Worm (Caenorhabditis elegans) whole organism, L2 larva: Measurements from ENCODE around the gene AH6.17.

Experiments
- C34F6.9 ChIP-seq: fragments of 150-350 bp; optimal IDR thresholded peaks from 2 replicates; lab custom pipeline; 2014; ENCODE audit warnings: missing biosample characterization, missing genetic modification characterization
- F13H6.1 ChIP-seq: sonication (generic microtip); optimal IDR thresholded peaks from 2 replicates; lab custom pipeline; 2016; ENCODE audit warnings: missing genetic modification characterization, missing compliant biosample characterization
- R02D3.7 ChIP-seq: fragments of 150-350 bp; optimal IDR thresholded peaks from 2 replicates; lab custom pipeline; 2014; ENCODE audit warnings: missing biosample characterization, missing genetic modification characterization
- Y55F3AM.14 ChIP-seq: fragments of 200-800 bp; sonication (Bioruptor generic); optimal IDR thresholded peaks from 2 replicates; lab custom pipeline; 2018; ENCODE audit warnings: mild to moderate bottlenecking, missing genetic modification characterization, missing compliant biosample characterization
- ZK546.5 ChIP-seq: sonication (generic microtip); optimal IDR thresholded peaks from 2 replicates; lab custom pipeline; 2017; ENCODE audit warnings: missing biosample characterization, missing genetic modification characterization
- alr-1 ChIP-seq: fragments of 150-350 bp; optimal IDR thresholded peaks from 2 replicates; lab custom pipeline; 2014; ENCODE audit warnings: missing biosample characterization, missing genetic modification characterization
- aly-2 ChIP-seq: fragments of 150-350 bp; optimal IDR thresholded peaks from 2 replicates; lab custom pipeline; 2014; ENCODE audit warnings: missing biosample characterization, missing genetic modification characterization
- ama-1 ChIP-seq: fragments of 150-350 bp; optimal IDR thresholded peaks from 2 replicates; lab custom pipeline; 2018; ENCODE audit warnings: inconsistent platforms
- blmp-1 ChIP-seq: sonication (generic microtip); optimal IDR thresholded peaks from 2 replicates; lab custom pipeline; 2017; ENCODE audit warnings: missing genetic modification characterization, mild to moderate bottlenecking, missing compliant biosample characterization, antibody characterized with exemption, moderate library complexity; ENCODE audit not compliant: insufficient read depth
- ceh-16 ChIP-seq: fragments of 150-350 bp; optimal IDR thresholded peaks from 2 replicates; lab custom pipeline; 2014; ENCODE audit warnings: missing biosample characterization, missing genetic modification characterization
- crh-2 ChIP-seq: sonication (generic microtip); optimal IDR thresholded peaks from 2 replicates; lab custom pipeline; 2017; ENCODE audit warnings: missing biosample characterization, missing genetic modification characterization
- dmd-4 ChIP-seq: sonication (generic microtip); optimal IDR thresholded peaks from 2 replicates; lab custom pipeline; 2017; ENCODE audit warnings: missing biosample characterization, missing genetic modification characterization
- egl-27 ChIP-seq: sonication (generic microtip); optimal IDR thresholded peaks from 3 replicates; lab custom pipeline; 2017; ENCODE audit warnings: missing biosample characterization, missing genetic modification reagents, missing genetic modification characterization
- fos-1 ChIP-seq: fragments of 150-350 bp; optimal IDR thresholded peaks from 2 replicates; lab custom pipeline; 2014; ENCODE audit warnings: missing biosample characterization, missing genetic modification characterization
- lin-11 ChIP-seq: fragments of 150-350 bp; sonication (generic microtip); optimal IDR thresholded peaks from 2 replicates; lab custom pipeline; 2014; ENCODE audit warnings: missing biosample characterization, missing genetic modification characterization, inconsistent platforms, mixed read lengths
- lin-13 ChIP-seq: fragments of 150-350 bp; optimal IDR thresholded peaks from 2 replicates; lab custom pipeline; 2014; ENCODE audit warnings: missing biosample characterization, missing genetic modification reagents, missing genetic modification characterization
- mab-5 ChIP-seq: fragments of 150-350 bp; optimal IDR thresholded peaks from 2 replicates; lab custom pipeline; 2014; ENCODE audit warnings: missing biosample characterization, missing genetic modification characterization
- mbf-1 ChIP-seq: sonication (generic microtip); optimal IDR thresholded peaks from 2 replicates; lab custom pipeline; 2017; ENCODE audit warnings: missing biosample characterization, missing genetic modification characterization
- nhr-10 ChIP-seq: sonication (generic microtip); optimal IDR thresholded peaks from 2 replicates; lab custom pipeline; 2017; ENCODE audit warnings: missing biosample characterization, missing genetic modification characterization
- nhr-12 ChIP-seq: fragments of 150-350 bp; optimal IDR thresholded peaks from 2 replicates; lab custom pipeline; 2014; ENCODE audit warnings: missing biosample characterization, missing genetic modification characterization
- nhr-21 ChIP-seq: fragments of 150-350 bp; optimal IDR thresholded peaks from 2 replicates; lab custom pipeline; 2014; ENCODE audit warnings: missing biosample characterization, missing genetic modification characterization
- nhr-23 ChIP-seq: fragments of 150-350 bp; optimal IDR thresholded peaks from 2 replicates; lab custom pipeline; 2014; ENCODE audit warnings: missing biosample characterization, missing genetic modification reagents, missing genetic modification characterization
- nhr-237 ChIP-seq: fragments of 150-350 bp; optimal IDR thresholded peaks from 2 replicates; lab custom pipeline; 2014; ENCODE audit warnings: missing biosample characterization, missing genetic modification characterization
- nhr-25 ChIP-seq: fragments of 150-350 bp; sonication (generic microtip); optimal IDR thresholded peaks from 3 replicates; lab custom pipeline; 2014; ENCODE audit warnings: missing biosample characterization, missing genetic modification characterization
- nhr-77 ChIP-seq: fragments of 150-350 bp; optimal IDR thresholded peaks from 2 replicates; lab custom pipeline; 2014; ENCODE audit warnings: missing biosample characterization, missing genetic modification characterization
- peb-1 ChIP-seq: fragments of 150-350 bp; optimal IDR thresholded peaks from 2 replicates; lab custom pipeline; 2014; ENCODE audit warnings: missing biosample characterization, missing genetic modification characterization
- sma-3 ChIP-seq: sonication (generic microtip); optimal IDR thresholded peaks from 2 replicates; lab custom pipeline; 2016; ENCODE audit warnings: missing genetic modification reagents, missing genetic modification characterization, missing compliant biosample characterization
- sma-9 ChIP-seq, 2 experiments: fragments of 150-350 bp in 1 of 2; sonication (generic microtip) in 1 of 2; optimal IDR thresholded peaks; 2 replicates each; lab custom pipeline; 2014 to 2016; ENCODE audit warnings: missing genetic modification characterization in 2 of 2, mild to moderate bottlenecking in 1 of 2, missing biosample characterization in 1 of 2, missing compliant biosample characterization in 1 of 2, missing genetic modification reagents in 1 of 2, moderate library complexity in 1 of 2
- unc-39 ChIP-seq: fragments of 150-350 bp; optimal IDR thresholded peaks from 2 replicates; lab custom pipeline; 2014; ENCODE audit warnings: missing biosample characterization, missing genetic modification characterization
- zag-1 ChIP-seq: fragments of 150-350 bp; optimal IDR thresholded peaks from 2 replicates; lab custom pipeline; 2014; ENCODE audit warnings: missing biosample characterization, missing genetic modification characterization
- ztf-1 ChIP-seq: fragments of 200-800 bp; sonication (Bioruptor generic); conservative IDR thresholded peaks from 2 replicates; pipeline ENCODE4 v1.3.6; 2022; ENCODE audit warnings: missing genetic modification characterization, missing compliant biosample characterization
- ztf-11 ChIP-seq: sonication (generic microtip); optimal IDR thresholded peaks from 2 replicates; lab custom pipeline; 2017; ENCODE audit warnings: missing biosample characterization, missing genetic modification characterization
- ztf-4 ChIP-seq: fragments of 150-350 bp; optimal IDR thresholded peaks from 2 replicates; lab custom pipeline; 2014; ENCODE audit warnings: missing biosample characterization, missing genetic modification characterization

AH6.17 gene

ce11 chrII:9528480-9528879, 5.5 kb downstream of the AH6.17 start, which contains the start of gene sra-2:
Gene sra-2, plus strand, starts transcription at chrII:9528780.
- TF ChIP-seq ceh-16 (tag; lab: Kevin White, UChicago), result no peak
- no peak for TF ChIP-seq alr-1 (tag; lab: Kevin White, UChicago)
- no peak for TF ChIP-seq mab-5
- TF ChIP-seq sma-9 (GFP tag; optimal IDR thresholded peaks at IDR 0.05; lab: Kevin White, UChicago), result no peak
- no peak for TF ChIP-seq sma-9 (tag; optimal IDR thresholded peaks at IDR 0.05; lab: Kevin White, UChicago)
- no peak for TF ChIP-seq peb-1 (tag; lab: Kevin White, UChicago)
- no peak for TF ChIP-seq unc-39 (tag; lab: Kevin White, UChicago)
- no peak for TF ChIP-seq sma-3 (GFP tag; lab: Kevin White, UChicago)
- TF ChIP-seq crh-2 (tag; lab: Kevin White, UChicago), result no peak
- no peak for TF ChIP-seq ZK546.5 (tag; lab: Kevin White, UChicago)
- TF ChIP-seq lin-13, result no peak
- no peak for TF ChIP-seq mbf-1 (tag; lab: Kevin White, UChicago)
- no peak for TF ChIP-seq dmd-4
- no peak for TF ChIP-seq aly-2 (tag; lab: Kevin White, UChicago)
- TF ChIP-seq zag-1 (tag; lab: Kevin White, UChicago), result no peak
- TF ChIP-seq nhr-25, result no peak
- TF ChIP-seq Y55F3AM.14 (GFP tag; lab: Kevin White, UChicago), result no peak
- no peak for TF ChIP-seq nhr-10 (tag; lab: Kevin White, UChicago)
- TF ChIP-seq egl-27 (tag; lab: Kevin White, UChicago), result no peak

ce11 chrII:9532011-9532410, 9.0 kb downstream of the AH6.17 start, which contains the start of gene sra-9:
Gene sra-9, plus strand, starts transcription at chrII:9532311.
- no peak for TF ChIP-seq dmd-4
- TF ChIP-seq ztf-4 (tag; lab: Kevin White, UChicago), result no peak
- no peak for TF ChIP-seq nhr-21 (tag; lab: Kevin White, UChicago)
- TF ChIP-seq nhr-77 (tag; lab: Kevin White, UChicago), result no peak
- no peak for TF ChIP-seq R02D3.7 (tag; lab: Kevin White, UChicago)
- TF ChIP-seq nhr-12 (tag; lab: Kevin White, UChicago), result no peak
- no peak for TF ChIP-seq F13H6.1 (tag; lab: Kevin White, UChicago)
- TF ChIP-seq aly-2 (tag; lab: Kevin White, UChicago), result no peak
- no peak for TF ChIP-seq ztf-1 (GFP tag; lab: Robert Waterston, UW)
- TF ChIP-seq sma-9 (GFP tag; optimal IDR thresholded peaks at IDR 0.05; lab: Kevin White, UChicago), result no peak
- TF ChIP-seq sma-9 (tag; optimal IDR thresholded peaks at IDR 0.05; lab: Kevin White, UChicago), result no peak
- no peak for TF ChIP-seq C34F6.9 (tag; lab: Kevin White, UChicago)
- TF ChIP-seq egl-27 (tag; lab: Kevin White, UChicago), result no peak
- no peak for TF ChIP-seq fos-1 (tag; lab: Kevin White, UChicago)
- no peak for TF ChIP-seq lin-11 (tag; lab: Kevin White, UChicago)
- no peak for TF ChIP-seq nhr-23 (tag; lab: Kevin White, UChicago)

ce11 chrII:9537429-9537828, 14.5 kb downstream of the AH6.17 start, which contains the start of gene sra-8:
Gene sra-8, plus strand, starts transcription at chrII:9537729.
- TF ChIP-seq nhr-237 (tag; lab: Kevin White, UChicago), result no peak
- TF ChIP-seq nhr-10 (tag; lab: Kevin White, UChicago), result no peak
- no peak for TF ChIP-seq ztf-11 (tag; lab: Kevin White, UChicago)

DNA sequence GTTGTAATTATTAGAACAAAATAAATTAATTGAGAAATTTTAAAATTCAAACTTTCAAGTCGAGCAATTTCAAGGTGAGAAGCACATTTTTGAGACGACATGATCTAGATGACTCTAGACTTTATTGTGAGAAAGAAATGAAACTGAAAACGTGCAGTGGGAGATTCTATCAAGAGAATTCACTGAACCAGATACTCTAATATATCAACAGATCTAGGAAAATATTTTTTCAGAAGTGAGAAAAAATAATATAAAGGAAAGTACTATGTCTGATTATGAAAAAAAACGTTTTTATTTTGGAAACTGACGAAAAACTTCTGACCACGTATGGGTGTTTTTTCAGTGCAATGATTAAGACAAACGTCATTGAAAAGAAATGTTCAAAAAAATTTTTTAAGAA, 17.8 kb downstream of the AH6.17 start, which contains the start of gene sra-3:
TSS of gene sra-3 (minus strand) at position 101 of the 400 bp plus-strand sequence.
- TF ChIP-seq dmd-4 (no peak), sma-9 (GFP tag; optimal IDR thresholded peaks at IDR 0.05; lab: Kevin White, UChicago) (no peak), sma-9 (tag; optimal IDR thresholded peaks at IDR 0.05; lab: Kevin White, UChicago) (no peak), alr-1 (tag; lab: Kevin White, UChicago) (no peak), lin-13 (no peak), ama-1 (lab: Kevin White, UChicago) (no peak), peb-1 (tag; lab: Kevin White, UChicago) (no peak), blmp-1 (no peak)
- TF ChIP-seq, all 48 proteins: peak for 0

- TF ChIP-seq blmp-1 (no peak), nhr-10 (tag; lab: Kevin White, UChicago) (no peak)
Observed at ce11 chrII:9542785-9543184, 19.8 kb downstream of the AH6.17 start, which contains the start of gene sra-4. Gene sra-4, minus strand, starts transcription at chrII:9542885.
